Worm (Caenorhabditis elegans) whole organism, L3 larva: ENCODE data around the gene rps-22.

Source experiments
- R02D3.7 ChIP-seq: fragments of 150-350 bp; optimal IDR thresholded peaks from 2 replicates; lab custom pipeline; 2014; ENCODE audit warnings: missing biosample characterization, missing genetic modification characterization
- ZK546.5 ChIP-seq: sonication (generic microtip); optimal IDR thresholded peaks from 2 replicates; lab custom pipeline; 2017; ENCODE audit warnings: missing biosample characterization, missing genetic modification characterization
- ama-1 ChIP-seq: fragments of 150-350 bp; optimal IDR thresholded peaks from 2 replicates; lab custom pipeline; 2018
- ceh-16 ChIP-seq: sonication (generic microtip); optimal IDR thresholded peaks from 2 replicates; lab custom pipeline; 2017; ENCODE audit warnings: missing biosample characterization, missing genetic modification characterization
- ceh-28 ChIP-seq: fragments of 150-350 bp; optimal IDR thresholded peaks from 2 replicates; lab custom pipeline; 2014; ENCODE audit warnings: missing biosample characterization, missing genetic modification reagents, missing genetic modification characterization
- ceh-82 ChIP-seq: fragments of 150-350 bp; optimal IDR thresholded peaks from 2 replicates; lab custom pipeline; 2014; ENCODE audit warnings: missing biosample characterization, missing genetic modification characterization
- daf-12 ChIP-seq: fragments of 150-350 bp; optimal IDR thresholded peaks from 2 replicates; lab custom pipeline; 2014; ENCODE audit warnings: missing biosample characterization, missing genetic modification reagents, missing genetic modification characterization
- egl-27 ChIP-seq: sonication (generic microtip); optimal IDR thresholded peaks from 4 replicates; lab custom pipeline; 2017; ENCODE audit warnings: missing biosample characterization, missing genetic modification reagents, missing genetic modification characterization
- egl-5 ChIP-seq: fragments of 150-350 bp; optimal IDR thresholded peaks from 2 replicates; lab custom pipeline; 2017; ENCODE audit warnings: missing biosample characterization, missing genetic modification reagents, missing genetic modification characterization, inconsistent platforms
- elt-1 ChIP-seq: fragments of 150-350 bp; optimal IDR thresholded peaks from 2 replicates; lab custom pipeline; 2014; ENCODE audit warnings: missing biosample characterization, missing genetic modification characterization
- elt-3 ChIP-seq, 3 experiments: fragments of 150-350 bp in 1 of 3; sonication (generic microtip) in 2 of 3; optimal IDR thresholded peaks; 2 replicates in 2 of 3; 4 replicates in 1 of 3; lab custom pipeline; 2014 to 2017; ENCODE audit warnings: missing biosample characterization in 3 of 3, missing genetic modification characterization in 3 of 3
- eor-1 ChIP-seq, 2 experiments: fragments of 150-350 bp; optimal IDR thresholded peaks; 2 replicates each; lab custom pipeline; 2014 to 2018; ENCODE audit warnings: missing biosample characterization in 2 of 2, missing genetic modification characterization in 2 of 2
- fkh-10 ChIP-seq: sonication (generic microtip); optimal IDR thresholded peaks from 2 replicates; lab custom pipeline; 2017; ENCODE audit warnings: missing biosample characterization, missing genetic modification reagents, missing genetic modification characterization
- fkh-2 ChIP-seq: fragments of 150-350 bp; optimal IDR thresholded peaks from 2 replicates; lab custom pipeline; 2014; ENCODE audit warnings: missing biosample characterization, missing genetic modification reagents, missing genetic modification characterization
- fos-1 ChIP-seq: fragments of 150-350 bp; optimal IDR thresholded peaks from 2 replicates; lab custom pipeline; 2014; ENCODE audit warnings: missing biosample characterization, missing genetic modification characterization
- hmg-11 ChIP-seq: sonication (generic microtip); optimal IDR thresholded peaks from 2 replicates; lab custom pipeline; 2016; ENCODE audit warnings: missing genetic modification characterization, missing compliant biosample characterization
- jun-1 ChIP-seq: fragments of 150-350 bp; optimal IDR thresholded peaks from 2 replicates; lab custom pipeline; 2014; ENCODE audit warnings: missing biosample characterization, missing genetic modification reagents, missing genetic modification characterization
- lin-15B ChIP-seq: fragments of 150-350 bp; optimal IDR thresholded peaks from 2 replicates; lab custom pipeline; 2014; ENCODE audit warnings: missing biosample characterization, missing genetic modification characterization
- lin-39 ChIP-seq: fragments of 150-350 bp; optimal IDR thresholded peaks from 2 replicates; lab custom pipeline; 2018; ENCODE audit warnings: missing biosample characterization, missing genetic modification reagents, missing genetic modification characterization
- lsy-12 ChIP-seq: sonication (generic microtip); optimal IDR thresholded peaks from 2 replicates; lab custom pipeline; 2016; ENCODE audit warnings: mild to moderate bottlenecking, missing genetic modification characterization, missing compliant biosample characterization
- mdl-1 ChIP-seq: fragments of 150-350 bp; optimal IDR thresholded peaks from 2 replicates; lab custom pipeline; 2014; ENCODE audit warnings: missing biosample characterization, missing genetic modification characterization
- mml-1 ChIP-seq: fragments of 150-350 bp; sonication (generic microtip); optimal IDR thresholded peaks from 3 replicates; lab custom pipeline; 2014; ENCODE audit warnings: missing biosample characterization, missing genetic modification characterization
- nfya-1 ChIP-seq: sonication (generic microtip); optimal IDR thresholded peaks from 2 replicates; lab custom pipeline; 2017; ENCODE audit warnings: missing genetic modification characterization, mild to moderate bottlenecking, missing compliant biosample characterization, antibody characterized with exemption, moderate library complexity; ENCODE audit not compliant: insufficient read depth
- nhr-11 ChIP-seq: fragments of 150-350 bp; optimal IDR thresholded peaks from 2 replicates; lab custom pipeline; 2014; ENCODE audit warnings: missing biosample characterization, missing genetic modification characterization
- nhr-12 ChIP-seq: fragments of 150-350 bp; optimal IDR thresholded peaks from 2 replicates; lab custom pipeline; 2014; ENCODE audit warnings: missing biosample characterization, missing genetic modification characterization
- nhr-23 ChIP-seq: fragments of 150-350 bp; optimal IDR thresholded peaks from 2 replicates; lab custom pipeline; 2014; ENCODE audit warnings: missing biosample characterization, missing genetic modification reagents, missing genetic modification characterization
- nhr-237 ChIP-seq: fragments of 150-350 bp; optimal IDR thresholded peaks from 2 replicates; lab custom pipeline; 2014; ENCODE audit warnings: missing biosample characterization, missing genetic modification characterization
- nhr-25 ChIP-seq: sonication (generic microtip); optimal IDR thresholded peaks from 2 replicates; lab custom pipeline; 2017; ENCODE audit warnings: missing biosample characterization, missing genetic modification characterization
- nhr-28 ChIP-seq: fragments of 150-350 bp; optimal IDR thresholded peaks from 2 replicates; lab custom pipeline; 2014; ENCODE audit warnings: missing biosample characterization, missing genetic modification characterization
- nhr-43 ChIP-seq: sonication (generic microtip); optimal IDR thresholded peaks from 2 replicates; lab custom pipeline; 2016; ENCODE audit warnings: mild to moderate bottlenecking, missing genetic modification characterization, missing compliant biosample characterization; ENCODE audit not compliant: poor library complexity, severe bottlenecking
- nhr-67 ChIP-seq: fragments of 150-350 bp; optimal IDR thresholded peaks from 2 replicates; lab custom pipeline; 2014; ENCODE audit warnings: missing biosample characterization, missing genetic modification characterization
- nhr-76 ChIP-seq: fragments of 150-350 bp; sonication (generic microtip); optimal IDR thresholded peaks from 5 replicates; lab custom pipeline; 2014; ENCODE audit warnings: missing biosample characterization, missing genetic modification characterization
- nhr-77 ChIP-seq: fragments of 150-350 bp; optimal IDR thresholded peaks from 2 replicates; lab custom pipeline; 2014; ENCODE audit warnings: missing biosample characterization, missing genetic modification characterization
- pha-4 ChIP-seq: fragments of 150-350 bp; optimal IDR thresholded peaks from 2 replicates; lab custom pipeline; 2014; ENCODE audit warnings: missing biosample characterization, missing genetic modification reagents, missing genetic modification characterization
- pqm-1 ChIP-seq: fragments of 150-350 bp; optimal IDR thresholded peaks from 2 replicates; lab custom pipeline; 2017; ENCODE audit warnings: missing biosample characterization, missing genetic modification characterization, inconsistent platforms
- sea-2 ChIP-seq: fragments of 150-350 bp; sonication (generic microtip); optimal IDR thresholded peaks from 4 replicates; lab custom pipeline; 2014; ENCODE audit warnings: missing biosample characterization, missing genetic modification reagents, missing genetic modification characterization
- skn-1 ChIP-seq: fragments of 150-350 bp; optimal IDR thresholded peaks from 2 replicates; lab custom pipeline; 2014; ENCODE audit warnings: missing biosample characterization, missing genetic modification characterization
- snpc-4 ChIP-seq: fragments of 150-350 bp; optimal IDR thresholded peaks from 2 replicates; lab custom pipeline; 2014; ENCODE audit warnings: missing biosample characterization, missing genetic modification characterization
- tbx-2 ChIP-seq: sonication (generic microtip); optimal IDR thresholded peaks from 2 replicates; lab custom pipeline; 2016; ENCODE audit warnings: mild to moderate bottlenecking, missing genetic modification characterization, missing compliant biosample characterization
- unc-39 ChIP-seq: sonication (generic microtip); optimal IDR thresholded peaks from 4 replicates; lab custom pipeline; 2017; ENCODE audit warnings: missing biosample characterization, missing genetic modification characterization
- unc-62 ChIP-seq: fragments of 150-350 bp; sonication (generic microtip); optimal IDR thresholded peaks from 4 replicates; lab custom pipeline; 2014; ENCODE audit warnings: missing biosample characterization, missing genetic modification reagents, missing genetic modification characterization
- zag-1 ChIP-seq: fragments of 150-350 bp; optimal IDR thresholded peaks from 2 replicates; lab custom pipeline; 2014; ENCODE audit warnings: missing biosample characterization, missing genetic modification characterization
- ztf-11 ChIP-seq: fragments of 150-350 bp; optimal IDR thresholded peaks from 2 replicates; lab custom pipeline; 2014; ENCODE audit warnings: missing biosample characterization, missing genetic modification characterization
- ztf-4 ChIP-seq: fragments of 150-350 bp; optimal IDR thresholded peaks from 2 replicates; lab custom pipeline; 2014; ENCODE audit warnings: missing biosample characterization, missing genetic modification characterization

rps-22 gene

DNA sequence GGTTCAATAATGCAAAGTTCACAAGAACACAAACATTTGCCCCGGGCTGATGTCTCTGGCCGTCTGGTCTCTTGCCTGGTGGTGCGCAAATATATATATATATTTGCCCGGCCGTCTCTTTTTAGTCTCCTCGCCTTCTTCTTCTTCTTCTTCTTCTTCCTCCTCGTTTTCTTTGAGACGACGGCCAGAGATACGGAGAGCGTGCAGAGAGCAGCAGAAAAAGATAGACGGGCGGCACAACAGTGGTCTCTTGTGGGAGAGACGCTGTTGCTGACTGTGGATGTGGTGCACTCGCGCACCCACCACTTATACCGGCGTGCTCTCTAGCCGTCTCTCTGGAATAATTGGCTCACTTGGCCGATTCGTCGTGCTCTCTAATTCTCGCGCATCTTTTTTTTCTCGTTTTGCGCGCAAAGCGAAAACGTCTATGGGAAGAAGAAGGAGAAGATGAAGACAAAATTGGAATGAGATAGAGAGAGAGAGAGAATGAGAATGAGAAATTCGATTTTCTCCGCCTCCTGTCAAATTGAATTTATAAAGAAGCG is 29.1 kb upstream of the rps-22 start (continued):
- TF ChIP-seq ZK546.5 (tag; lab: Kevin White, UChicago) (no peak), nhr-67 (no peak)

DNA sequence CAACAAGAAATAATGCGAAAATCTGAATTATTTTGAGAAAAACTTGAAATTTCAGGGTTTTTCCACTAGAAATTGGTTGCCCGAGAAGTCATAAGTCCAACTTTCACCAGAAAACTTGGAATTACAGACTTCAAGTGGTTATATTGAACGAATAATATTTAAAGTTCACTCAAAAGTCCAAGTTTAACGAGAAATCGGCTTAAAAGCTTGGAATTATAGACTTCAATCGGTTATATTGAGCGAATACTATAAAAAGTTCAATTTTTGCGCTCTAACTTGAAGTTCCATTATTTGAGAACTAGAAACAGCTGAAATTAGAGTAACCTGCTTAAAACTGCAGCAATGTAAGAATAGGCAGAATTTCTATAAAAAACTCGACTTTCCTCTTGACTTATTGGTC is 28.3 kb upstream of the rps-22 start:
- no peak for TF ChIP-seq nhr-237 (tag; lab: Kevin White, UChicago)
- TF ChIP-seq elt-1 (tag; lab: Kevin White, UChicago), result no peak
- TF ChIP-seq egl-5 (tag; lab: Kevin White, UChicago), result no peak
- TF ChIP-seq nhr-76 (tag; lab: Kevin White, UChicago), result no peak

DNA sequence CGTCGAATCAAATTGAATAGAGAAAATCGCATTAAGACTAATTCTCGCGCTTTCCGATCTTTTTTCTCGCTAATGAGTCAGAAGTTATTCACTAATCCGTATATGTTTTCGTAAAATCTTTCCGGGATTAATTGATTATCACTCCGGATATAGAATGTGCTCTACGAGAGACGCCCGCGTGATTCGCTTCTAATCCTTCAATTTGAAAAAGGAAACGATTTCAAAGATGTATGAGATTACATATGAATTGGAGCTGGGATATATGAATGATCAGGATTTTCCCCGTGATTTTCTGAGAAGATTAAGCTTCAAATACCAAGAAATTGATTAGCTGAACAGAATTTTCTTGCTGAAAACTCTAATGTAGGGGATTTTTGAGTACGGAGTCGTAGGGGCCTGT is 27.8 kb upstream of the rps-22 start:
- no peak for TF ChIP-seq nhr-28 (tag; lab: Kevin White, UChicago)
- TF ChIP-seq mdl-1 (tag; lab: Kevin White, UChicago), result no peak
- TF ChIP-seq nhr-237 (tag; lab: Kevin White, UChicago), result no peak
- no peak for TF ChIP-seq nhr-43 (tag; lab: Kevin White, UChicago)
- TF ChIP-seq ztf-11 (tag; lab: Kevin White, UChicago), result no peak
- TF ChIP-seq pqm-1 (tag; lab: Kevin White, UChicago), result no peak
- no peak for TF ChIP-seq ceh-82 (tag; lab: Kevin White, UChicago)
- TF ChIP-seq zag-1, result no peak
- no peak for TF ChIP-seq fkh-2
- no peak for TF ChIP-seq ztf-4
- no peak for TF ChIP-seq ceh-16
- TF ChIP-seq eor-1 (tag; optimal IDR thresholded peaks at IDR 0.05; lab: Kevin White, UChicago), result no peak
- TF ChIP-seq nhr-12 (tag; lab: Kevin White, UChicago), result no peak
- TF ChIP-seq lin-39 (tag; lab: Kevin White, UChicago), result no peak
- no peak for TF ChIP-seq nhr-77 (tag; lab: Kevin White, UChicago)

DNA sequence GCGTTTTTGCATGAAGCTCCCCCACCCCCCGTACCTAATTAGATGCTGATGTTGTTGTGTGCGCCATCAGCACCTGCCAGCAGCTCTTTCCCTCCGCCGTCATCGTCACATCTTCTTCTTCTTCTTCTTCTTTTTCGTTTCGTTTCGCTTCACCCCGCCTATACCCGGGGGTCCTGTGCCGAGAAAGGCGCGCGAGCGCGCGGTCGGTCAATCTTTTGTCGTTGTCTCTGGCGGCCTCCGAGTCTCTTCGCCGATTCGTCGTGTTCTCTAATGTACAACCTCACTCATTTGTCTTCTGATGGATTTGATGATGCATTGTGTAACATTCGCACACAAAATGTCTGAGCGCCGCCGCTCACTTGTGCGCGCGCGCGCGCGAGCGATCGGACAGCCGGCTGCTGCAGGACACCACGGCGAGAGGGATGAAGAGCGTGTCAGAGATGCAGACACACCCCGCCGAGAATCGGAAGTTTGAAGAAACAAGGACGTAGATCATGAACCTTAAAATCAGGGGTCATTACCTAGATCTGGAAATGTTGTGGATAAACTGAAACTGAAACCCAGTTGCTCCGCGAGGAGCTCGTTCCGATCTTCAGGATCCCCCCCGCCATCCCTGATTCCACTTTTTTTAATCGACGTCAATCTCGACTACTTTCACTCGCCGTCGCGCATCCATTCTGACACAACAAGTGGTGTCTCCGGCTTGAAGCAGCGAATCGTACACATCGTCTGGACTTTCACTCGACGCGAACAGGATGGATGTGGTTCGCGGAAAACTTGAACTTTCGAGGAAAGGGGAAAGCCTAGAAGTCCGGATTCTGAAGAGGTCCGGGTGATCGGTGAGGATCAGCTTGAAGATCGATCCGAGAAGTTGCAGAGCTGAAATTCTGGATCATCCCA is 26.7 kb upstream of the rps-22 start:
- peak; percentile 94 for TF ChIP-seq nhr-23 (tag; lab: Kevin White, UChicago)
- TF ChIP-seq skn-1 (tag; lab: Kevin White, UChicago), result peak; percentile 60
- TF ChIP-seq elt-1 (tag; lab: Kevin White, UChicago), result peak; percentile 92
- no peak for TF ChIP-seq eor-1 (tag; optimal IDR thresholded peaks at IDR 0.05; lab: Kevin White, UChicago)
- peak; percentile 77 for TF ChIP-seq hmg-11 (tag; lab: Kevin White, UChicago)
- peak; percentile 57 for TF ChIP-seq sea-2 (GFP tag; lab: Kevin White, UChicago)
- TF ChIP-seq tbx-2 (tag; lab: Kevin White, UChicago), result peak; percentile 73
- TF ChIP-seq ama-1 (lab: Kevin White, UChicago), result peak; percentile 16
- peak in 1 of 3 experiments; percentile 49 for TF ChIP-seq elt-3 (tag; optimal IDR thresholded peaks at IDR 0.05; lab: Kevin White, UChicago)
- peak; percentile 72 for TF ChIP-seq egl-5 (tag; lab: Kevin White, UChicago)
- TF ChIP-seq ceh-82 (tag; lab: Kevin White, UChicago), result peak; percentile 65
- peak; percentile 96 for TF ChIP-seq egl-27
- peak; percentile 96 for TF ChIP-seq unc-62 (GFP tag; lab: Kevin White, UChicago)
- peak; percentile 33 for TF ChIP-seq zag-1
- TF ChIP-seq mml-1, result no peak
- TF ChIP-seq nhr-76 (tag; lab: Kevin White, UChicago), result no peak
- peak; percentile 97 for TF ChIP-seq nhr-25 (tag; lab: Kevin White, UChicago)
- peak; percentile 85 for TF ChIP-seq nhr-43 (tag; lab: Kevin White, UChicago)
- peak; percentile 46 for TF ChIP-seq ceh-16
- peak; percentile 57 for TF ChIP-seq R02D3.7 (tag; lab: Kevin White, UChicago)
- TF ChIP-seq pqm-1 (tag; lab: Kevin White, UChicago), result no peak
- TF ChIP-seq nfya-1, result peak; percentile 92
- no peak for TF ChIP-seq unc-39 (tag; lab: Kevin White, UChicago)
- peak; percentile 29 for TF ChIP-seq nhr-11
- TF ChIP-seq lin-39 (tag; lab: Kevin White, UChicago), result peak; percentile 100
- peak; percentile 91 for TF ChIP-seq jun-1 (tag; lab: Kevin White, UChicago)
- peak; percentile 58 for TF ChIP-seq lin-15B
- TF ChIP-seq daf-12, result no peak
- TF ChIP-seq fos-1, result peak; percentile 12
- peak; percentile 46 for TF ChIP-seq snpc-4
- TF ChIP-seq pha-4 (tag; lab: Kevin White, UChicago), result peak; percentile 89
- TF ChIP-seq mdl-1 (tag; lab: Kevin White, UChicago), result peak; percentile 56
- TF ChIP-seq fkh-2, result no peak
- peak; percentile 68 for TF ChIP-seq ceh-28
- TF ChIP-seq fkh-10 (GFP tag; lab: Kevin White, UChicago), result peak; percentile 46
- TF ChIP-seq ZK546.5 (tag; lab: Kevin White, UChicago), result no peak
- peak; percentile 84 for TF ChIP-seq lsy-12 (tag; lab: Kevin White, UChicago)
